Worm (Caenorhabditis elegans) whole organism, L4/young adult: ENCODE data around the gene cdh-5.

ENCODE experiments used
- W03F9.2 ChIP-seq: fragments of 150-350 bp; optimal IDR thresholded peaks from 2 replicates; lab custom pipeline; 2014; ENCODE audit warnings: missing biosample characterization, missing genetic modification characterization
- dao-5 ChIP-seq: sonication (generic microtip); optimal IDR thresholded peaks from 2 replicates; lab custom pipeline; 2016; ENCODE audit warnings: missing genotype, missing genetic modification characterization, moderate library complexity, missing compliant biosample characterization
- him-1 ChIP-seq: sonication (generic microtip); optimal IDR thresholded peaks from 2 replicates; lab custom pipeline; 2016; ENCODE audit warnings: missing genotype, missing genetic modification reagents, missing genetic modification characterization, missing compliant biosample characterization

Gene cdh-5

ce11 chrIV:8653592-8653991 is 15.1 kb upstream of the cdh-5 start, which contains the start of gene C49C8.5:
Gene C49C8.5, minus strand, starts transcription at chrIV:8653664.
- no peak for TF ChIP-seq W03F9.2 (tag; lab: Kevin White, UChicago)
- TF ChIP-seq dao-5: no peak
- no peak for TF ChIP-seq him-1 (tag; lab: Kevin White, UChicago)

ce11 chrIV:8654115-8654628 is 14.6 kb upstream of the cdh-5 start, which contains the start of gene C49C8.1:
Gene C49C8.1, plus strand, starts transcription at chrIV:8654578.
- TF ChIP-seq W03F9.2 (tag; lab: Kevin White, UChicago) (no peak), him-1 (tag; lab: Kevin White, UChicago) (no peak), dao-5 (no peak)

DNA sequence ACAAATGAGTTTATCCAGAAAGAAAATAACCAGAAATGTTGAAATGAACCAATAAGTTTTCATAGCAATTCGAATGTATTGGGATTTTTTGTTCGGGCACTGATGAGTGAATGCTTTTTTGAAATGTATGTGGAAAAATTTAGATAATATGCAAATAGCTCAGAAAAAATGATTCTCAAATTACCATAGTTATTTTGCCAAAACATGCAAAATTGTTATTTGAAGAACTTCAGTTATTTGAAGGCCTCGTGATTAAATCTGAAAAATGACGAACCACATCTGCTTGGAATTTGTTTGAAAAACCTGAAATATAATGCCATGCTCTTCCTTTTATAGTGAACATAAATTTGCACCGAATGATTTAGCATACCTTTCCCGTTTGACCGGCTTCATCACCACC is 10.6 kb upstream of the cdh-5 start, which contains the start of gene C49C8.6:
Gene C49C8.6, minus strand, starts transcription at position 101 of the 400 bp plus-strand sequence.
- TF ChIP-seq him-1 (tag; lab: Kevin White, UChicago) (no peak), W03F9.2 (tag; lab: Kevin White, UChicago) (no peak), dao-5 (no peak)

DNA sequence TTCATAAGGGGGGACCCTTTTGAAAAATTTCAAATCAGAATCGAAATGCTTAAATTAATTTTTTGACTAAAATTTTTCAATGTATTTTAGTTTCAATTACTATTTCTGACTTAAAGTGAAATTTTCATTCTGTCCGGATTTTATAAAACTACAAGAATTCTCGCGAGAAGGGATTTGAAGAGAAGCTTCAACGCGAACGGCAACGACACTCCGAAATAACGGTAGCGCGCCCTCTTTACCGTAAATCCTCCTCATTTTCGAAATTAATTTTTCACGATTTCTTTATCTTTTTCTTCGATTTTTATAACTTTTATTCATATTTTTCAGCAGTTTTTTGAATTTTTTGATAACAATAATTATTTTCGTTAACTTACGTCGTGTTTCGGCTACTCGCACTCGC is 3.0 kb upstream of the cdh-5 start:
- TF ChIP-seq him-1 (tag; lab: Kevin White, UChicago) (no peak), dao-5 (no peak)

- TF ChIP-seq him-1 (tag; lab: Kevin White, UChicago) (no peak), dao-5 (no peak), W03F9.2 (tag; lab: Kevin White, UChicago) (no peak)
These were observed 5.1 kb downstream of the cdh-5 start for ce11 chrIV:8673733-8674375.

DNA sequence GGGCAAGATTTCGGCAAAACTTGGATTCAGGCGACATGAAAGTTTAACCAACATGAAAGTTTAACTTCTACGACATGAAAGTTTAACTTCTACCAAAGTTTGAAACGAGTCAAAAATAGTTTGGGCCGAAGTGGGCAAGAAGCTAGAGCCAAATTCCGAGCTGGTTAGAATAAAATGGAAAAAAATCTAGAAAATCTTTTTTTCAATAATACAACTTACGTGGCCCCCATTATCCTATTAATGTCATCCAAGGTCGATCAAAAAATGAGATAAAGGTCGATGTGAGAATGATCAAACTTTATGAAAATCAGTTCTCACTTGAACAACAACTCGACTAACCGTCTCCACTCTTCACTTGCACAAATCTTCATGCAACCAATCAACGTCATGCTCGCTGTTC is 8.6 kb downstream of the cdh-5 start, which contains the start of gene F08B4.8:
Gene F08B4.8, plus strand, starts transcription at position 301 of the 400 bp plus-strand sequence.
- no peak for TF ChIP-seq W03F9.2 (tag; lab: Kevin White, UChicago)
- no peak for TF ChIP-seq dao-5
- TF ChIP-seq him-1 (tag; lab: Kevin White, UChicago): no peak

ce11 chrIV:8679225-8679624 is 10.5 kb downstream of the cdh-5 start, which contains the start of gene nlp-60:
Gene nlp-60, minus strand, starts transcription at chrIV:8679325.
- TF ChIP-seq dao-5: no peak
- TF ChIP-seq W03F9.2 (tag; lab: Kevin White, UChicago): no peak
- TF ChIP-seq him-1 (tag; lab: Kevin White, UChicago): no peak

- TF ChIP-seq dao-5 (no peak), him-1 (tag; lab: Kevin White, UChicago) (no peak), W03F9.2 (tag; lab: Kevin White, UChicago) (no peak)
These were observed 17.8 kb downstream of the cdh-5 start, which contains the start of gene pole-2 for ce11 chrIV:8686510-8686909. Gene pole-2, minus strand, starts transcription at chrIV:8686610.

DNA sequence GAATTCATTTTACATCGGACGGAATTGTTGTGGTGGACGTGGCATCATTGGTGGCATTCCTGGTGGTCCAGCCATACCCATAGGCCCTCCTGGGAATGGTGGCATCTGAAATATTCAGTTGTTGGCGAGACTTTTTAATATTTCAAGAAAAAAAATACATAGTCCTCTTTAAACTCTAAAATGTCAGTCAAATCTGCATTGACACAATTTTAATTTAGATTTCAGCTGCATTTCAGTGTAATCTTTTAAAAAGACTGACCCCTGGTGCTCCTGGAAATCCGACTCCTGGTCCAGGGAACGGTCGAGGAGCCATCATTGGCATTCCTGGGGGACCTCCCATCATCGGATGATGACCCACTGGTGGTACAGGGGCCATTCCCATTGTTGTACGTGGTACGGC is 18.2 kb downstream of the cdh-5 start:
- TF ChIP-seq W03F9.2 (tag; lab: Kevin White, UChicago) (no peak), him-1 (tag; lab: Kevin White, UChicago) (no peak), dao-5 (no peak)

- no peak for TF ChIP-seq him-1 (tag; lab: Kevin White, UChicago)
- peak; percentile 85 for TF ChIP-seq W03F9.2 (tag; lab: Kevin White, UChicago)
- TF ChIP-seq dao-5: no peak
These were observed 19.0 kb downstream of the cdh-5 start, which contains the start of gene snrp-3 for ce11 chrIV:8687605-8688191. Gene snrp-3, minus strand, starts transcription at chrIV:8687810.

ce11 chrIV:8691486-8691885 is 22.8 kb downstream of the cdh-5 start, which contains the start of the genes hst-1 and ints-6:
Gene hst-1, minus strand, starts transcription at chrIV:8691513.
Gene ints-6, plus strand, starts transcription at chrIV:8691745.
- TF ChIP-seq him-1 (tag; lab: Kevin White, UChicago) (no peak), dao-5 (no peak), W03F9.2 (tag; lab: Kevin White, UChicago) (peak; percentile 65)

ce11 chrIV:8697436-8697835 is 28.7 kb downstream of the cdh-5 start, which contains the start of gene ttll-11:
Gene ttll-11, plus strand, starts transcription at chrIV:8697736.
- TF ChIP-seq W03F9.2 (tag; lab: Kevin White, UChicago) (no peak), him-1 (tag; lab: Kevin White, UChicago) (no peak), dao-5 (no peak)

DNA sequence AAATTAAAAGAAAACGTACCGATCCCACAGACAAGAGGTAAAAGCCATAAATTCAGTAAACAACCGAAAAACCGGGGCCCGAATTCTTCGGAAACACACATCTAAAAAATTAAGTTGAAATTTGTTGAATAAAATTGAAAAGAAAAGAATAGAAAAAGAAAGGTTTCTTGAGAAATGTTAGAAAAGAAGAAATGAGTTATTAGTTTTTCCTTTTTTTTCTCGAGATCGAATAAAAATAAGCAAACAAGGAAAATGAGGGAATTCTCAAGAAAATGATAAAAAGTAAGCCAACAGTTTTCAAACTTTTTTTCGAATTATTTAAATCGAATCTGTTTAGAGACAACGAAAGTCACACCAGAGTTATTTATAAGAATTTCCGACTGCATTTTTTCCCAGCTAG is 36.8 kb downstream of the cdh-5 start, which contains the start of gene H23L24.4:
Gene H23L24.4, minus strand, starts transcription at position 101 of the 400 bp plus-strand sequence.
- no peak for TF ChIP-seq W03F9.2 (tag; lab: Kevin White, UChicago)
- no peak for TF ChIP-seq him-1 (tag; lab: Kevin White, UChicago)
- TF ChIP-seq dao-5: no peak

DNA sequence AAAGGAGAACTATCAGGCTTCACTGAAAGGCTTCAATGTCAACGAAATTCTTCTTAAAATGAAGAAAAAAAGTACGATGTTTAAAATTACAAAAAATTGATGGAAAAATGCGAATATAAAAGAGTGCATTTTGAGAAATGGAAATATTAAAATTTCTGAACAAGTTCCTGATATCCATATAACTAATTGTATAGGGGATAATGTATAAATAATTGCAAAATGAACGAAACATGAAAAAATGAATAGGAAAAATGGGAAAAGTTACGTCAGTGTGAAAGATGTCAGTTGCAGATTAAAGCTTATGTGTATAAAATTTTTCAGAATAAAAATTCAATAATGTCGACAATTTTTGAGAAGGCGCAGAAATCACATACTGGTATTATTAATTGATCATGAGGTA is 39.3 kb downstream of the cdh-5 start:
- TF ChIP-seq W03F9.2 (tag; lab: Kevin White, UChicago) (no peak), him-1 (tag; lab: Kevin White, UChicago) (no peak), dao-5 (no peak)
